Fruit fly (Drosophila melanogaster) whole organism, embryonic: ENCODE results near the gene CG45079.

ENCODE experiments used
- CG10321 ChIP-seq: fragments of 200-800 bp; sonication (Bioruptor generic); IDR thresholded peaks from 2 replicates; pipeline ENCODE4 v1.3.6; 2022; ENCODE audit warnings: missing biosample characterization, missing genetic modification characterization
- CG1529 ChIP-seq: fragments of 200-800 bp; sonication (Bioruptor generic); optimal IDR thresholded peaks from 3 replicates; lab custom pipeline; 2018; ENCODE audit warnings: missing biosample characterization, missing genetic modification characterization
- CG1603 ChIP-seq: fragments of 200-800 bp; sonication (Bioruptor generic); optimal IDR thresholded peaks from 2 replicates; lab custom pipeline; 2019; ENCODE audit warnings: missing biosample characterization, mild to moderate bottlenecking, missing genetic modification characterization, moderate library complexity
- CG2120 ChIP-seq: fragments of 200-800 bp; sonication (Bioruptor generic); optimal IDR thresholded peaks from 3 replicates; lab custom pipeline; 2016; ENCODE audit warnings: missing biosample characterization, missing genetic modification characterization
- CG2678 ChIP-seq: fragments of 200-800 bp; sonication (Bioruptor generic); optimal IDR thresholded peaks from 3 replicates; lab custom pipeline; 2019; ENCODE audit warnings: missing biosample characterization, mild to moderate bottlenecking, missing genetic modification characterization, moderate library complexity
- CG34422 ChIP-seq: fragments of 200-800 bp; sonication (Bioruptor generic); IDR thresholded peaks from 3 replicates; pipeline ENCODE4 v1.3.6; 2022; ENCODE audit warnings: missing biosample characterization, missing genetic modification characterization
- CG3838 ChIP-seq: fragments of 200-800 bp; sonication (Bioruptor generic); optimal IDR thresholded peaks from 3 replicates; lab custom pipeline; 2016; ENCODE audit warnings: missing biosample characterization, missing genetic modification characterization
- CG42726 ChIP-seq: fragments of 200-800 bp; sonication (Bioruptor generic); IDR thresholded peaks from 2 replicates; pipeline ENCODE4 v1.3.6; 2022; ENCODE audit warnings: missing biosample characterization, missing genetic modification characterization; ENCODE audit not compliant: partially characterized antibody
- CG5953 ChIP-seq: fragments of 200-800 bp; sonication (Bioruptor generic); IDR thresholded peaks from 2 replicates; pipeline ENCODE4 v1.3.6; 2022; ENCODE audit warnings: missing biosample characterization, missing genetic modification characterization
- CG6689 ChIP-seq: fragments of 200-800 bp; sonication (Bioruptor generic); IDR thresholded peaks from 2 replicates; pipeline ENCODE4 v1.3.6; 2022; ENCODE audit warnings: missing biosample characterization, missing genetic modification characterization
- CG7928 ChIP-seq: fragments of 200-800 bp; sonication (Bioruptor generic); optimal IDR thresholded peaks from 2 replicates; lab custom pipeline; 2017; ENCODE audit warnings: missing biosample characterization, mild to moderate bottlenecking, missing genetic modification characterization
- CG7987 ChIP-seq: fragments of 200-800 bp; sonication (Bioruptor generic); optimal IDR thresholded peaks from 2 replicates; lab custom pipeline; 2018; ENCODE audit warnings: missing biosample characterization, mild to moderate bottlenecking, missing genetic modification characterization, moderate library complexity
- CG9215 ChIP-seq: fragments of 200-800 bp; sonication (Bioruptor generic); IDR thresholded peaks from 2 replicates; pipeline ENCODE4 v1.3.6; 2022; ENCODE audit warnings: missing biosample characterization, missing genetic modification characterization
- H15 ChIP-seq: fragments of 200-800 bp; sonication (Bioruptor generic); IDR thresholded peaks from 3 replicates; pipeline ENCODE4 v1.3.6; 2022; ENCODE audit warnings: missing biosample characterization, missing genetic modification characterization
- HmgZ ChIP-seq: fragments of 200-800 bp; sonication (Bioruptor generic); optimal IDR thresholded peaks from 2 replicates; lab custom pipeline; 2018; ENCODE audit warnings: missing biosample characterization, mild to moderate bottlenecking, missing genetic modification characterization
- Hmx ChIP-seq: fragments of 200-800 bp; sonication (Bioruptor generic); optimal IDR thresholded peaks from 2 replicates; lab custom pipeline; 2016; ENCODE audit warnings: missing biosample characterization, missing genetic modification characterization
- Hr3 ChIP-seq: fragments of 200-800 bp; sonication (Bioruptor generic); optimal IDR thresholded peaks from 3 replicates; lab custom pipeline; 2016; ENCODE audit warnings: missing biosample characterization, missing genetic modification characterization
- Kr ChIP-seq: fragments of 200-800 bp; sonication (Bioruptor generic); optimal IDR thresholded peaks from 2 replicates; lab custom pipeline; 2017; ENCODE audit warnings: missing biosample characterization, mild to moderate bottlenecking, missing genetic modification characterization
- MTF-1 ChIP-seq: fragments of 200-800 bp; sonication (Bioruptor generic); optimal IDR thresholded peaks from 2 replicates; lab custom pipeline; 2018; ENCODE audit warnings: missing biosample characterization, mild to moderate bottlenecking, missing genetic modification characterization, borderline replicate concordance
- Mad ChIP-seq: fragments of 200-800 bp; sonication (Bioruptor generic); optimal IDR thresholded peaks from 2 replicates; lab custom pipeline; 2016; ENCODE audit warnings: missing biosample characterization, missing genetic modification characterization
- NfI ChIP-seq: fragments of 200-800 bp; sonication (Bioruptor generic); optimal IDR thresholded peaks from 3 replicates; lab custom pipeline; 2018; ENCODE audit warnings: missing biosample characterization, mild to moderate bottlenecking, missing genetic modification characterization, moderate library complexity
- Spps ChIP-seq: fragments of 200-800 bp; sonication (Bioruptor generic); optimal IDR thresholded peaks from 2 replicates; lab custom pipeline; 2018; ENCODE audit warnings: missing biosample characterization, mild to moderate bottlenecking, missing genetic modification characterization
- Tbp ChIP-seq: fragments of >200 bp; optimal IDR thresholded peaks from 2 replicates; lab custom pipeline; 2018; ENCODE audit warnings: missing biosample characterization, missing genetic modification characterization
- aop ChIP-seq: fragments of 200-800 bp; sonication (Bioruptor generic); IDR thresholded peaks from 2 replicates; pipeline ENCODE4 v1.3.6; 2022; ENCODE audit warnings: missing biosample characterization, missing genetic modification characterization
- bbx ChIP-seq: fragments of 200-800 bp; sonication (Bioruptor generic); IDR thresholded peaks from 2 replicates; pipeline ENCODE4 v1.3.6; 2022; ENCODE audit warnings: missing biosample characterization, missing genetic modification characterization; ENCODE audit not compliant: partially characterized antibody
- danr ChIP-seq: fragments of 200-800 bp; sonication (Bioruptor generic); IDR thresholded peaks from 2 replicates; pipeline ENCODE4 v1.3.6; 2022; ENCODE audit warnings: missing biosample characterization, missing genetic modification characterization
- dm ChIP-seq: fragments of 200-800 bp; sonication (Bioruptor generic); optimal IDR thresholded peaks from 3 replicates; lab custom pipeline; 2016; ENCODE audit warnings: missing biosample characterization, missing genetic modification characterization
- ems ChIP-seq: fragments of 200-800 bp; sonication (Bioruptor generic); optimal IDR thresholded peaks from 3 replicates; lab custom pipeline; 2016; ENCODE audit warnings: missing biosample characterization, missing genetic modification characterization
- en ChIP-seq: fragments of 200-800 bp; sonication (Bioruptor generic); optimal IDR thresholded peaks from 2 replicates; lab custom pipeline; 2016; ENCODE audit warnings: missing biosample characterization, missing genetic modification characterization
- fd3F ChIP-seq: fragments of 200-800 bp; sonication (Bioruptor generic); optimal IDR thresholded peaks from 2 replicates; lab custom pipeline; 2018; ENCODE audit warnings: missing biosample characterization, mild to moderate bottlenecking, missing genetic modification characterization, moderate library complexity
- fru ChIP-seq: fragments of >200 bp; optimal IDR thresholded peaks from 2 replicates; lab custom pipeline; 2017
- gcm2 ChIP-seq: fragments of 200-800 bp; sonication (Bioruptor generic); optimal IDR thresholded peaks from 2 replicates; lab custom pipeline; 2016; ENCODE audit warnings: missing biosample characterization, missing genetic modification characterization
- hb ChIP-seq: fragments of 200-800 bp; sonication (Bioruptor generic); IDR thresholded peaks from 3 replicates; pipeline ENCODE4 v1.3.6; 2022; ENCODE audit warnings: missing biosample characterization, missing genetic modification characterization; ENCODE audit not compliant: partially characterized antibody
- klu ChIP-seq: fragments of 200-800 bp; sonication (Bioruptor generic); IDR thresholded peaks from 2 replicates; pipeline ENCODE4 v1.3.6; 2022; ENCODE audit warnings: missing biosample characterization, missing genetic modification characterization
- nau ChIP-seq: fragments of 200-800 bp; sonication (Bioruptor generic); optimal IDR thresholded peaks from 3 replicates; lab custom pipeline; 2017; ENCODE audit warnings: missing biosample characterization, mild to moderate bottlenecking, missing genetic modification characterization, missing genetic modification reagents
- oc ChIP-seq: fragments of 200-800 bp; sonication (Bioruptor generic); optimal IDR thresholded peaks from 2 replicates; lab custom pipeline; 2018; ENCODE audit warnings: missing biosample characterization, mild to moderate bottlenecking, missing genetic modification characterization, moderate library complexity
- pum ChIP-seq: fragments of 200-800 bp; sonication (Bioruptor generic); optimal IDR thresholded peaks from 2 replicates; lab custom pipeline; 2016; ENCODE audit warnings: missing biosample characterization, missing genetic modification characterization
- run ChIP-seq: fragments of 200-800 bp; sonication (Bioruptor generic); optimal IDR thresholded peaks from 3 replicates; lab custom pipeline; 2018; ENCODE audit warnings: missing biosample characterization, mild to moderate bottlenecking, missing genetic modification characterization
- salm ChIP-seq: fragments of 200-800 bp; sonication (Bioruptor generic); optimal IDR thresholded peaks from 2 replicates; lab custom pipeline; 2018; ENCODE audit warnings: missing biosample characterization, mild to moderate bottlenecking, missing genetic modification characterization
- sd ChIP-seq: fragments of 200-800 bp; sonication (Bioruptor generic); optimal IDR thresholded peaks from 3 replicates; lab custom pipeline; 2018; ENCODE audit warnings: missing biosample characterization, mild to moderate bottlenecking, missing genetic modification characterization, moderate library complexity
- ssp ChIP-seq: fragments of 200-800 bp; sonication (Bioruptor generic); IDR thresholded peaks from 2 replicates; pipeline ENCODE4 v1.3.6; 2022; ENCODE audit warnings: missing biosample characterization, missing genetic modification characterization
- tll ChIP-seq, 2 experiments: fragments of 200-800 bp in 1 of 2; fragments of >200 bp in 1 of 2; sonication (Bioruptor generic) in 1 of 2; optimal IDR thresholded peaks; 2 replicates each; lab custom pipeline; 2017 to 2019; ENCODE audit warnings: missing biosample characterization in 2 of 2, missing genetic modification characterization in 2 of 2, mild to moderate bottlenecking in 1 of 2, moderate library complexity in 1 of 2
- twi ChIP-seq: fragments of 200-800 bp; optimal IDR thresholded peaks from 2 replicates; lab custom pipeline; 2019; ENCODE audit warnings: missing biosample characterization, mild to moderate bottlenecking, missing genetic modification characterization, moderate library complexity
- tx ChIP-seq: fragments of 200-800 bp; sonication (Bioruptor generic); optimal IDR thresholded peaks from 2 replicates; lab custom pipeline; 2016; ENCODE audit warnings: missing biosample characterization, missing genetic modification characterization
- z ChIP-seq: fragments of 200-800 bp; sonication (Bioruptor generic); IDR thresholded peaks from 3 replicates; pipeline ENCODE4 v1.3.6; 2022; ENCODE audit warnings: missing biosample characterization, missing genetic modification characterization
- zfh2 ChIP-seq: fragments of 200-800 bp; sonication (Bioruptor generic); optimal IDR thresholded peaks from 2 replicates; lab custom pipeline; 2016; ENCODE audit warnings: missing biosample characterization, missing genetic modification characterization

CG45079 gene

dm6 chr3R:17126838-17127237 lies 2.6 kb downstream of the CG45079 start, which contains the start of the genes CG17477 and CG31269:
Gene CG17477 (minus strand): TSS chr3R:17126938.
Gene CG31269 (plus strand): TSS chr3R:17127126.
- TF ChIP-seq Hmx (GFP tag; lab: Kevin White, UChicago) (no peak), CG2120 (no peak), H15 (GFP tag; lab: Robert Waterston, UW) (no peak), danr (GFP tag; lab: Robert Waterston, UW) (no peak), gcm2 (GFP tag; lab: Kevin White, UChicago) (no peak), MTF-1 (GFP tag; lab: Kevin White, UChicago) (no peak), CG1603 (tag; lab: Kevin White, UChicago) (no peak), hb (GFP tag; lab: Robert Waterston, UW) (no peak), Mad (GFP tag; lab: Kevin White, UChicago) (no peak), CG3838 (GFP tag; lab: Kevin White, UChicago) (no peak), twi (no peak), Hr3 (GFP tag; lab: Kevin White, UChicago) (no peak), Spps (no peak), CG7987 (GFP tag; lab: Kevin White, UChicago) (no peak), fd3F (no peak), dm (GFP tag; lab: Kevin White, UChicago) (no peak), CG7928 (no peak), nau (GFP tag; lab: Kevin White, UChicago) (no peak), zfh2 (GFP tag; lab: Kevin White, UChicago) (no peak), fru (lab: Kevin White, UChicago) (no peak)

DNA sequence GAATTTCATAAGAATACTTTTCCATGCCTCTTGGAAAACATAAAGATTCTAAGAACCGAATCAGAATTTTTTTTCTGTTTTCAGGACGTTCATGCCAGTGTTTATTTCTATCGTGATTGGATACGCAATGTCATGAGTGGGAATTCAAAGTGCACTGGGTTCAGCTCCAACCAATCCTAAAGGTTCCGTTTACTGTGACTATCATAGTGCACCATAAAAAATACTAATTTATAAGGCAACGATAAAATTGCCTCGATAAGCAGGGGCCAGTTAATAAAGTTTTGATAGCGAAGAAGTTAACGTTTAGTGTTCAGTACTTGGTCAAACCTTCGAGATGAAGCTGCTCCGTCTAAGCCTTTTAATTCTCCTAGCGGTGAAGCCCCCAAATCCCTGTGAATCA lies 3.6 kb downstream of the CG45079 start, which contains the start of gene CG31265:
CG31265 (plus strand) TSS at position 301 of the 400 bp plus-strand sequence.
- no peak for TF ChIP-seq CG42726
- TF ChIP-seq Tbp (GFP tag; lab: Kevin White, UChicago) = no peak
- TF ChIP-seq ems (GFP tag; lab: Kevin White, UChicago) = no peak
- TF ChIP-seq tx (GFP tag; lab: Kevin White, UChicago) = no peak
- TF ChIP-seq en (GFP tag; lab: Kevin White, UChicago) = no peak
- TF ChIP-seq CG34422 = no peak
- TF ChIP-seq oc = no peak

- TF ChIP-seq z (GFP tag; lab: Robert Waterston, UW) (no peak), salm (tag; lab: Kevin White, UChicago) (no peak), pum (no peak), CG9215 (no peak), run (tag; lab: Kevin White, UChicago) (no peak), CG10321 (no peak), CG6689 (GFP tag; lab: Robert Waterston, UW) (no peak), sd (tag; lab: Kevin White, UChicago) (no peak), CG1529 (GFP tag; lab: Kevin White, UChicago) (no peak), Kr (no peak), tll (GFP tag; optimal IDR thresholded peaks at IDR 0.05; lab: Kevin White, UChicago) (no peak), klu (GFP tag; lab: Robert Waterston, UW) (no peak), bbx (GFP tag; lab: Robert Waterston, UW) (no peak), CG5953 (no peak), NfI (GFP tag; lab: Kevin White, UChicago) (no peak), CG2678 (tag; lab: Kevin White, UChicago) (no peak), aop (GFP tag; lab: Robert Waterston, UW) (no peak), ssp (no peak), HmgZ (tag; lab: Kevin White, UChicago) (no peak)
Measured at dm6 chr3R:17130326-17130725, 6.0 kb downstream of the CG45079 start, which contains the start of gene CG17475. Gene CG17475 (minus strand): TSS chr3R:17130426.
